Fruit fly (Drosophila melanogaster): Measurements from ENCODE around the gene Cox11.

Gene Cox11

dm6 chr2L:5546518-5547287, 19.9 kb downstream of the Cox11 start, which contains the start of gene Oscillin (continued):
- TF ChIP-seq salm (tag; optimal IDR thresholded peaks at IDR 0.05) (peak; percentile 56), Dad (GFP tag; optimal IDR thresholded peaks at IDR 0.05) (peak; percentile 13), ro (GFP tag; IDR thresholded peaks at IDR 0.05) (peak; percentile 51; the same call in 1 of the 2 replicates), BEAF-32 (GFP tag; optimal IDR thresholded peaks at IDR 0.05) (no peak), wdn (GFP tag; IDR thresholded peaks at IDR 0.05) (0 out of 2 replicates have a peak, but pooled peaks have one; percentile 40), tio (GFP tag; optimal IDR thresholded peaks at IDR 0.05) (no peak), gro (GFP tag; optimal IDR thresholded peaks at IDR 0.05) (peak; percentile 14), prd (optimal IDR thresholded peaks at IDR 0.05) (no peak), prd (GFP tag; IDR thresholded peaks at IDR 0.05) (peak; percentile 79), pan (optimal IDR thresholded peaks at IDR 0.05) (no peak), pan (GFP tag; optimal IDR thresholded peaks at IDR 0.05 in 1 of 2, IDR thresholded peaks at IDR 0.05 in 1 of 2) (peak in 1 of 2 experiments; percentile 92), Awh (GFP tag; IDR thresholded peaks at IDR 0.05) (peak; percentile 91), CG16779 (GFP tag; IDR thresholded peaks at IDR 0.05) (no peak), az2 (GFP tag; optimal IDR thresholded peaks at IDR 0.05) (peak; percentile 77), CG3065 (GFP tag; optimal IDR thresholded peaks at IDR 0.05) (peak; percentile 67), CG4424 (GFP tag; optimal IDR thresholded peaks at IDR 0.05) (peak; percentile 84), aop (GFP tag; IDR thresholded peaks at IDR 0.05) (no peak), Optix (GFP tag; IDR thresholded peaks at IDR 0.05) (no peak), ase (GFP tag; IDR thresholded peaks at IDR 0.05) (peak; percentile 79), CG6813 (GFP tag; optimal IDR thresholded peaks at IDR 0.05) (peak; percentile 57), CG2129 (GFP tag; IDR thresholded peaks at IDR 0.05; ENCODE audit: partially characterized antibody) (0 out of 2 replicates have a peak, but pooled peaks have one; percentile 15), CG7372 (GFP tag; IDR thresholded peaks at IDR 0.05) (peak; percentile 77), toy (GFP tag; IDR thresholded peaks at IDR 0.05) (0 out of 2 replicates have a peak, but pooled peaks have one; percentile 38), B-H1 (GFP tag; IDR thresholded peaks at IDR 0.05) (peak; percentile 72; the same call in 2 of the 3 replicates), CG34224 (GFP tag; IDR thresholded peaks at IDR 0.05; ENCODE audit: partially characterized antibody) (peak; percentile 45; the same call in 2 of the 3 replicates), gce (GFP tag; IDR thresholded peaks at IDR 0.05) (peak; percentile 91), Meics (GFP tag; optimal IDR thresholded peaks at IDR 0.05) (peak; percentile 86), ash1 (GFP tag; optimal IDR thresholded peaks at IDR 0.05) (no peak), ftz-f1 (GFP tag; optimal IDR thresholded peaks at IDR 0.05) (no peak), esg (GFP tag; conservative IDR thresholded peaks at IDR 0.05) (peak; percentile 66), zen (tag; optimal IDR thresholded peaks at IDR 0.05) (no peak), CG31365 (tag; optimal IDR thresholded peaks at IDR 0.05) (no peak), Stat92E (GFP tag; optimal IDR thresholded peaks at IDR 0.05) (no peak), Hr39 (optimal IDR thresholded peaks at IDR 0.05) (no peak), CG15514 (GFP tag; optimal IDR thresholded peaks at IDR 0.05) (peak; percentile 61), ssp (GFP tag; IDR thresholded peaks at IDR 0.05) (peak; percentile 73), CG17802 (tag; optimal IDR thresholded peaks at IDR 0.05) (peak; percentile 31), Gug (GFP tag; IDR thresholded peaks at IDR 0.05) (0 out of 4 replicates have a peak, but pooled peaks have one; percentile 53), Scr (GFP tag; IDR thresholded peaks at IDR 0.05; ENCODE audit: partially characterized antibody) (peak; percentile 59), Hmx (GFP tag; optimal IDR thresholded peaks at IDR 0.05) (peak; percentile 56), caup (GFP tag; optimal IDR thresholded peaks at IDR 0.05; ENCODE audit: severe bottlenecking) (peak; percentile 78), Mrtf (GFP tag; IDR thresholded peaks at IDR 0.05) (peak; percentile 75; the same call in 1 of the 3 replicates), nau (GFP tag; optimal IDR thresholded peaks at IDR 0.05) (peak; percentile 66), Nf-YA (GFP tag; IDR thresholded peaks at IDR 0.05) (peak; percentile 75), CG12219 (GFP tag; optimal IDR thresholded peaks at IDR 0.05) (peak; percentile 49), tin (GFP tag; optimal IDR thresholded peaks at IDR 0.05) (peak; percentile 62), CG1647 (GFP tag; optimal IDR thresholded peaks at IDR 0.05) (peak; percentile 43), eve (GFP tag; optimal IDR thresholded peaks at IDR 0.05) (no peak), mld (GFP tag; IDR thresholded peaks at IDR 0.05; ENCODE audit: partially characterized antibody) (peak; percentile 88)

Measured in whole organism, embryonic.